Worm (Caenorhabditis elegans) whole organism, L4 larva: ENCODE data around the gene myo-2.

ENCODE experiments used
- F10B5.3 ChIP-seq: sonication (generic microtip); optimal IDR thresholded peaks from 2 replicates; lab custom pipeline; 2016; ENCODE audit warnings: mild to moderate bottlenecking, missing genetic modification characterization, missing compliant biosample characterization
- F26F4.8 ChIP-seq: fragments of 200-800 bp; sonication (Bioruptor generic); conservative IDR thresholded peaks from 2 replicates; pipeline ENCODE4 v1.3.6; 2022; ENCODE audit warnings: missing genetic modification characterization, missing compliant biosample characterization
- Y48G9A.11 ChIP-seq: fragments of 200-800 bp; sonication (Bioruptor generic); IDR thresholded peaks from 2 replicates; pipeline ENCODE4 v1.3.6; 2022; ENCODE audit warnings: missing genetic modification reagents, missing genetic modification characterization, missing compliant biosample characterization
- Y5F2A.4 ChIP-seq: fragments of 200-800 bp; sonication (Bioruptor generic); optimal IDR thresholded peaks from 2 replicates; lab custom pipeline; 2018; ENCODE audit warnings: mild to moderate bottlenecking, missing genetic modification characterization, missing compliant biosample characterization
- ZK337.2 ChIP-seq: fragments of 200-800 bp; sonication (Bioruptor generic); IDR thresholded peaks from 2 replicates; pipeline ENCODE4 v1.3.6; 2022; ENCODE audit warnings: missing genetic modification reagents, missing genetic modification characterization, missing compliant biosample characterization
- ZK546.5 ChIP-seq, 2 experiments: sonication (generic microtip); optimal IDR thresholded peaks; 2 replicates each; lab custom pipeline; 2017; ENCODE audit warnings: missing biosample characterization in 2 of 2, missing genetic modification characterization in 2 of 2
- aha-1 ChIP-seq: fragments of 150-350 bp; peaks from one replicate; lab custom pipeline; 2014; ENCODE audit warnings: missing biosample characterization, missing genetic modification characterization
- aly-2 ChIP-seq: sonication (generic microtip); optimal IDR thresholded peaks from 2 replicates; lab custom pipeline; 2018; ENCODE audit warnings: missing biosample characterization, missing genetic modification characterization
- ama-1 ChIP-seq: fragments of 150-350 bp; optimal IDR thresholded peaks from 2 replicates; lab custom pipeline; 2014; ENCODE audit warnings: inconsistent platforms, mixed read lengths
- ceh-20 ChIP-seq: fragments of 200-800 bp; sonication (Bioruptor generic); IDR thresholded peaks from 2 replicates; pipeline ENCODE4 v1.3.6; 2022; ENCODE audit warnings: missing genetic modification reagents, missing genetic modification characterization, missing compliant biosample characterization
- ceh-32 ChIP-seq: sonication (generic microtip); optimal IDR thresholded peaks from 2 replicates; lab custom pipeline; 2016; ENCODE audit warnings: mild to moderate bottlenecking, missing genetic modification characterization, missing compliant biosample characterization; ENCODE audit not compliant: poor library complexity
- cey-2 ChIP-seq: sonication (generic microtip); optimal IDR thresholded peaks from 3 replicates; lab custom pipeline; 2017; ENCODE audit warnings: missing genetic modification characterization, mild to moderate bottlenecking, missing compliant biosample characterization, antibody characterized with exemption, borderline replicate concordance; ENCODE audit not compliant: insufficient read depth
- dmd-6 ChIP-seq: fragments of 200-800 bp; sonication (Bioruptor generic); IDR thresholded peaks from 2 replicates; pipeline ENCODE4 v1.3.6; 2022; ENCODE audit warnings: missing genetic modification reagents, missing genetic modification characterization, missing compliant biosample characterization
- dmd-8 ChIP-seq: fragments of 200-800 bp; sonication (Bioruptor generic); IDR thresholded peaks from 2 replicates; pipeline ENCODE4 v1.3.6; 2022; ENCODE audit warnings: missing genetic modification characterization, missing compliant biosample characterization
- dpl-1 ChIP-seq: fragments of 150-350 bp; optimal IDR thresholded peaks from 2 replicates; lab custom pipeline; 2014; ENCODE audit warnings: missing biosample characterization, missing genetic modification reagents, missing genetic modification characterization
- dve-1 ChIP-seq: sonication (generic microtip); optimal IDR thresholded peaks from 2 replicates; lab custom pipeline; 2017; ENCODE audit warnings: antibody characterized with exemption, mild to moderate bottlenecking, missing genetic modification characterization, missing compliant biosample characterization; ENCODE audit not compliant: insufficient read depth
- egl-43 ChIP-seq: fragments of 200-800 bp; sonication (Bioruptor generic); IDR thresholded peaks from 2 replicates; pipeline ENCODE4 v1.3.6; 2022; ENCODE audit warnings: missing genetic modification reagents, missing genetic modification characterization, missing compliant biosample characterization
- hif-1 ChIP-seq, 2 experiments: sonication (generic microtip); optimal IDR thresholded peaks; 2 replicates each; lab custom pipeline; 2016 to 2017; ENCODE audit warnings: missing compliant biosample characterization in 2 of 2, missing genetic modification characterization in 2 of 2, missing genetic modification reagents in 2 of 2, missing genotype in 2 of 2, mild to moderate bottlenecking in 1 of 2
- hlh-11 ChIP-seq: fragments of 200-800 bp; sonication (Bioruptor generic); optimal IDR thresholded peaks from 2 replicates; lab custom pipeline; 2018; ENCODE audit warnings: mild to moderate bottlenecking, missing genetic modification characterization, missing compliant biosample characterization
- jun-1 ChIP-seq: fragments of 150-350 bp; optimal IDR thresholded peaks from 2 replicates; lab custom pipeline; 2014; ENCODE audit warnings: missing biosample characterization, missing genetic modification reagents, missing genetic modification characterization
- lin-13 ChIP-seq: fragments of 150-350 bp; optimal IDR thresholded peaks from 2 replicates; lab custom pipeline; 2014; ENCODE audit warnings: missing biosample characterization, missing genetic modification reagents, missing genetic modification characterization
- lin-29 ChIP-seq: fragments of 200-800 bp; sonication (Bioruptor generic); IDR thresholded peaks from 2 replicates; pipeline ENCODE4 v1.3.6; 2022; ENCODE audit warnings: missing genetic modification reagents, missing genetic modification characterization, missing compliant biosample characterization
- mdl-1 ChIP-seq, 2 experiments: fragments of 150-350 bp in 1 of 2; sonication (generic microtip) in 1 of 2; optimal IDR thresholded peaks; 2 replicates each; lab custom pipeline; 2014 to 2017; ENCODE audit warnings: missing biosample characterization in 2 of 2, missing genetic modification characterization in 2 of 2
- mep-1 ChIP-seq: fragments of 150-350 bp; sonication (generic microtip); optimal IDR thresholded peaks from 3 replicates; lab custom pipeline; 2014; ENCODE audit warnings: missing biosample characterization, missing genetic modification characterization
- mes-2 ChIP-seq: sonication (generic microtip); optimal IDR thresholded peaks from 2 replicates; lab custom pipeline; 2016; ENCODE audit warnings: missing genotype, mild to moderate bottlenecking, missing genetic modification characterization, missing compliant biosample characterization; ENCODE audit not compliant: poor library complexity, severe bottlenecking
- mxl-2 ChIP-seq: fragments of 200-800 bp; sonication (Bioruptor generic); conservative IDR thresholded peaks from 2 replicates; pipeline ENCODE4 v1.3.6; 2022; ENCODE audit warnings: missing genetic modification reagents, missing genetic modification characterization, missing compliant biosample characterization
- mxl-3 ChIP-seq: fragments of 200-800 bp; sonication (Bioruptor generic); optimal IDR thresholded peaks from 2 replicates; lab custom pipeline; 2018; ENCODE audit warnings: mild to moderate bottlenecking, missing genetic modification characterization, missing compliant biosample characterization
- nhr-10 ChIP-seq: fragments of 150-350 bp; optimal IDR thresholded peaks from 2 replicates; lab custom pipeline; 2014; ENCODE audit warnings: missing biosample characterization, missing genetic modification characterization
- nhr-102 ChIP-seq: sonication (generic microtip); optimal IDR thresholded peaks from 2 replicates; lab custom pipeline; 2016; ENCODE audit warnings: mild to moderate bottlenecking, missing genetic modification characterization, moderate library complexity, missing compliant biosample characterization
- nhr-11 ChIP-seq: fragments of 150-350 bp; optimal IDR thresholded peaks from 2 replicates; lab custom pipeline; 2014; ENCODE audit warnings: missing biosample characterization, missing genetic modification characterization
- nhr-28 ChIP-seq: fragments of 150-350 bp; optimal IDR thresholded peaks from 2 replicates; lab custom pipeline; 2014; ENCODE audit warnings: missing biosample characterization, missing genetic modification characterization
- nhr-42 ChIP-seq: fragments of 200-800 bp; sonication (Bioruptor generic); IDR thresholded peaks from 2 replicates; pipeline ENCODE4 v1.3.6; 2022; ENCODE audit warnings: missing genetic modification characterization, missing compliant biosample characterization
- nhr-48 ChIP-seq: sonication (generic microtip); optimal IDR thresholded peaks from 2 replicates; lab custom pipeline; 2016; ENCODE audit warnings: mild to moderate bottlenecking, missing genetic modification characterization, missing compliant biosample characterization
- nhr-76 ChIP-seq: fragments of 150-350 bp; optimal IDR thresholded peaks from 2 replicates; lab custom pipeline; 2014; ENCODE audit warnings: missing biosample characterization, missing genetic modification characterization
- nhr-77 ChIP-seq: fragments of 150-350 bp; optimal IDR thresholded peaks from 2 replicates; lab custom pipeline; 2014; ENCODE audit warnings: missing biosample characterization, missing genetic modification characterization
- pha-4 ChIP-seq, 2 experiments: fragments of 150-350 bp in 1 of 2; fragments of 200-800 bp in 1 of 2; sonication (Bioruptor generic) in 1 of 2; IDR thresholded peaks in 1 of 2; optimal IDR thresholded peaks in 1 of 2; 2 replicates each; pipeline versions ENCODE4 v1.3.6 to Lab custom; 2014 to 2022; ENCODE audit warnings: missing genetic modification characterization in 2 of 2, missing genetic modification reagents in 2 of 2, missing biosample characterization in 1 of 2, missing compliant biosample characterization in 1 of 2
- pqm-1 ChIP-seq: sonication (generic microtip); optimal IDR thresholded peaks from 2 replicates; lab custom pipeline; 2017; ENCODE audit warnings: missing biosample characterization, missing genetic modification characterization
- snpc-4 ChIP-seq: fragments of 150-350 bp; optimal IDR thresholded peaks from 2 replicates; lab custom pipeline; 2014; ENCODE audit warnings: missing biosample characterization, missing genetic modification characterization
- tra-1 ChIP-seq: fragments of 200-800 bp; sonication (Bioruptor generic); IDR thresholded peaks from 2 replicates; pipeline ENCODE4 v1.3.6; 2022; ENCODE audit warnings: missing genetic modification reagents, missing genetic modification characterization, missing compliant biosample characterization
- unc-39 ChIP-seq: sonication (generic microtip); optimal IDR thresholded peaks from 2 replicates; lab custom pipeline; 2017; ENCODE audit warnings: missing biosample characterization, missing genetic modification characterization
- unc-62 ChIP-seq, 3 experiments: fragments of 150-350 bp in 1 of 3; sonication (generic microtip); optimal IDR thresholded peaks in 2 of 3; peaks in 1 of 3; 1 replicate in 1 of 3; 2 replicates in 2 of 3; lab custom pipeline; 2014 to 2017; ENCODE audit warnings: missing biosample characterization in 3 of 3, missing genetic modification characterization in 3 of 3, missing genetic modification reagents in 3 of 3, missing genotype in 1 of 3
- zag-1 ChIP-seq: fragments of 150-350 bp; optimal IDR thresholded peaks from 2 replicates; lab custom pipeline; 2014; ENCODE audit warnings: missing biosample characterization, missing genetic modification characterization
- zfp-3 ChIP-seq: fragments of 200-800 bp; sonication (Bioruptor generic); conservative IDR thresholded peaks from 2 replicates; pipeline ENCODE4 v1.3.6; 2022; ENCODE audit warnings: missing genetic modification reagents, missing genetic modification characterization, missing compliant biosample characterization
- zip-11 ChIP-seq: fragments of 200-800 bp; sonication (Bioruptor generic); IDR thresholded peaks from 2 replicates; pipeline ENCODE4 v1.3.6; 2022; ENCODE audit warnings: missing genetic modification characterization, missing compliant biosample characterization
- zip-2 ChIP-seq: fragments of 150-350 bp; optimal IDR thresholded peaks from 2 replicates; lab custom pipeline; 2014; ENCODE audit warnings: missing biosample characterization, missing genetic modification characterization
- ztf-11 ChIP-seq: fragments of 150-350 bp; optimal IDR thresholded peaks from 2 replicates; lab custom pipeline; 2014; ENCODE audit warnings: missing biosample characterization, missing genetic modification characterization

myo-2 gene

ce11 chrX:12422580-12422979 is 45.3 kb upstream of the myo-2 start (continued):
- TF ChIP-seq lin-29 (GFP tag; lab: Robert Waterston, UW), result no peak
- no peak for TF ChIP-seq dpl-1 (GFP tag; lab: Kevin White, UChicago)
- TF ChIP-seq nhr-11 (tag; lab: Kevin White, UChicago), result no peak
- TF ChIP-seq zfp-3 (GFP tag; lab: Robert Waterston, UW), result no peak
- no peak for TF ChIP-seq ZK546.5 (tag; optimal IDR thresholded peaks at IDR 0.05; lab: Kevin White, UChicago)
- TF ChIP-seq hlh-11 (tag; lab: Kevin White, UChicago), result peak; percentile 31
- TF ChIP-seq ztf-11, result no peak
- TF ChIP-seq cey-2 (tag; lab: Kevin White, UChicago), result no peak
- TF ChIP-seq dmd-8 (GFP tag; lab: Robert Waterston, UW), result no peak
- no peak for TF ChIP-seq nhr-10 (tag; lab: Kevin White, UChicago)
- TF ChIP-seq nhr-28 (tag; lab: Kevin White, UChicago), result peak; percentile 52
- TF ChIP-seq pqm-1, result no peak
- TF ChIP-seq zag-1 (tag; lab: Kevin White, UChicago), result no peak
- no peak for TF ChIP-seq unc-39
- TF ChIP-seq F10B5.3 (tag; lab: Kevin White, UChicago), result no peak
- TF ChIP-seq nhr-42 (GFP tag; lab: Robert Waterston, UW), result no peak
- no peak for TF ChIP-seq Y5F2A.4 (GFP tag; lab: Kevin White, UChicago)
- no peak for TF ChIP-seq aly-2 (tag; lab: Kevin White, UChicago)
- no peak for TF ChIP-seq egl-43 (GFP tag; lab: Robert Waterston, UW)
- no peak for TF ChIP-seq mxl-2 (GFP tag; lab: Robert Waterston, UW)
- TF ChIP-seq unc-62 (GFP tag; optimal IDR thresholded peaks at IDR 0.05 in 1 of 2; lab: Kevin White, UChicago), result peak in 1 of 2 experiments; percentile 21
- no peak for TF ChIP-seq unc-62 (tag; optimal IDR thresholded peaks at IDR 0.05; lab: Kevin White, UChicago)
- TF ChIP-seq F26F4.8 (GFP tag; lab: Robert Waterston, UW), result no peak
- TF ChIP-seq, all 104 proteins: peak for 11

ce11 chrX:12425427-12425826 is 42.4 kb upstream of the myo-2 start, which contains the start of gene T24D3.2:
Gene T24D3.2 (plus strand): TSS chrX:12425730.
- TF ChIP-seq mes-2 (tag; lab: Kevin White, UChicago) (no peak), snpc-4 (tag; lab: Kevin White, UChicago) (no peak), hif-1 (tag; optimal IDR thresholded peaks at IDR 0.05; lab: Kevin White, UChicago) (no peak), hlh-11 (tag; lab: Kevin White, UChicago) (peak; percentile 75), nhr-77 (tag; lab: Kevin White, UChicago) (peak; percentile 35), ZK337.2 (GFP tag; lab: Robert Waterston, UW) (no peak), lin-13 (GFP tag; lab: Kevin White, UChicago) (no peak), ceh-20 (peak; percentile 62; the same call in 1 of the 2 replicates), mdl-1 (tag; optimal IDR thresholded peaks at IDR 0.05; lab: Kevin White, UChicago) (peak; percentile 34 to 64), jun-1 (tag; lab: Kevin White, UChicago) (no peak), pha-4 (GFP tag; IDR thresholded peaks at IDR 0.05; lab: Robert Waterston, UW) (no peak), pha-4 (tag; optimal IDR thresholded peaks at IDR 0.05; lab: Kevin White, UChicago) (no peak), mxl-3 (GFP tag; lab: Kevin White, UChicago) (peak; percentile 38), dve-1 (tag; lab: Kevin White, UChicago) (peak; percentile 10), mep-1 (tag; lab: Kevin White, UChicago) (peak; percentile 24), nhr-102 (tag; lab: Kevin White, UChicago) (peak; percentile 3), nhr-28 (tag; lab: Kevin White, UChicago) (peak; percentile 90), nhr-10 (tag; lab: Kevin White, UChicago) (peak; percentile 92), aha-1 (tag; lab: Kevin White, UChicago) (peak; percentile 69), zip-11 (no peak), Y48G9A.11 (GFP tag; lab: Robert Waterston, UW) (no peak), ama-1 (lab: Kevin White, UChicago) (no peak), nhr-76 (tag; lab: Kevin White, UChicago) (peak; percentile 73), cey-2 (tag; lab: Kevin White, UChicago) (peak; percentile 74), dmd-6 (GFP tag; lab: Robert Waterston, UW) (peak; percentile 51), tra-1 (GFP tag; lab: Robert Waterston, UW) (peak; percentile 74; the same call in 1 of the 2 replicates), ceh-32 (tag; lab: Kevin White, UChicago) (no peak), zip-2 (tag; lab: Kevin White, UChicago) (no peak), nhr-48 (tag; lab: Kevin White, UChicago) (peak; percentile 88), unc-62 (GFP tag; optimal IDR thresholded peaks at IDR 0.05 in 1 of 2; lab: Kevin White, UChicago) (no peak), unc-62 (tag; optimal IDR thresholded peaks at IDR 0.05; lab: Kevin White, UChicago) (no peak)
